Fruit fly (Drosophila melanogaster): ENCODE measurements around the gene RabGGTb.

The RabGGTb gene

DNA sequence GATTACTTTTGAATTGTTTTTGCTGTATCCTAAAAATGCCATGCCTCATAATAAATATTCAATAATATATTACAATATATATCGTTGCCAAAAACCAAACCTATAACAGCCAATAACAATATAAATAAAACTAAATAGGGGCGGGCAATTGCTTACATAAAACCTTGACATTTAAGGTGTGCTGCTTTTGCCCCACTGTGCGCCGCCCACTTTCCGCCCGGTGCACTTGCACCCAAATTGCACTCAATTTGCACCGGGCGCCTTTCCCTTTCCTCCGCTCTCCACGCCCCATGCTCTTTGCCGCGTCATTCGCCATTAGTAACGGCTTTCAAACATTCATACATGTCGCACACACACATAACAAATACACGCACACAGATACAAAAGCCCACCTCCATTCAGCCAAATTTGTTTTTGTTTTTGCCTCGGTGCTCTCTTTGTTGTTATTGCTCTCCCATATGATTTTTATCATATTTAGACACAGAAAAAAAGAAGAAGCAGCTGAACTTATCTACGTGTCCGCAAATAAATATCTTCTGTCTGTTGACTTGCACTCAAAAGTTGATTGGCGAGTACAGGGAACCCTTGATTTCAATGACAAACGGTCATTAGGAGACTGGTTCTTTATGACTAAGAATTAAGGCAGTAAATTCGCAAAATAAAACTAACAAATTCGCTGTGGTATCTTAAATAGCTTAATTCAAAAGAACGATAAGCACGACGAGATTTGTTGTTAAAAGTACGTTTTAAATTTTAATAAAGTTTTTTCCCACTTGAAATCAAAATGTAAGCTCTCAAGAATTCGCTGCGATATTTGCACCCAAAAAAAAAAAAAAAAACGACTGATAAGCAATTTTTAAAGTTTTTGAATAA, 20.8 kb upstream of the RabGGTb start (continued):
- TF ChIP-seq ash1 (GFP tag; optimal IDR thresholded peaks at IDR 0.05), result peak; percentile 20
- no peak for TF ChIP-seq H15 (GFP tag; IDR thresholded peaks at IDR 0.05)
- TF ChIP-seq CG4424 (GFP tag; optimal IDR thresholded peaks at IDR 0.05), result peak; percentile 17
- peak; percentile 43 for TF ChIP-seq scrt (GFP tag; optimal IDR thresholded peaks at IDR 0.05)
- peak; percentile 47; the same call in 1 of the 2 replicates for TF ChIP-seq Bgb (GFP tag; IDR thresholded peaks at IDR 0.05; ENCODE audit: partially characterized antibody)
- peak; percentile 18 for TF ChIP-seq CG12769 (tag; optimal IDR thresholded peaks at IDR 0.05)
- peak; percentile 14 for TF ChIP-seq CG7556 (GFP tag; optimal IDR thresholded peaks at IDR 0.05)
- peak; percentile 31 for TF ChIP-seq lilli (GFP tag; optimal IDR thresholded peaks at IDR 0.05)
- TF ChIP-seq grau (tag; optimal IDR thresholded peaks at IDR 0.05), result peak; percentile 81
- 0 out of 2 replicates have a peak, but pooled peaks have one; percentile 22 for TF ChIP-seq CG14441 (GFP tag; IDR thresholded peaks at IDR 0.05)
- peak; percentile 45 for TF ChIP-seq dmrt99B (tag; optimal IDR thresholded peaks at IDR 0.05)
- TF ChIP-seq Hr51 (GFP tag; optimal IDR thresholded peaks at IDR 0.05), result peak in 1 of 2 experiments; percentile 42
- TF ChIP-seq sens (GFP tag), result peak; percentile 70
- TF ChIP-seq CG11560 (tag; IDR thresholded peaks at IDR 0.05), result no peak
- no peak for TF ChIP-seq chm (GFP tag; IDR thresholded peaks at IDR 0.05)
- no peak for TF ChIP-seq nau (GFP tag; optimal IDR thresholded peaks at IDR 0.05)
- TF ChIP-seq pan (optimal IDR thresholded peaks at IDR 0.05), result no peak
- no peak for TF ChIP-seq pan (GFP tag; optimal IDR thresholded peaks at IDR 0.05 in 1 of 2, IDR thresholded peaks at IDR 0.05 in 1 of 2)
- no peak for TF ChIP-seq Scr (GFP tag; IDR thresholded peaks at IDR 0.05; ENCODE audit: partially characterized antibody)
- peak; percentile 2 for TF ChIP-seq gcm2 (GFP tag; optimal IDR thresholded peaks at IDR 0.05)
- TF ChIP-seq Dek (tag; optimal IDR thresholded peaks at IDR 0.05), result peak; percentile 11
- peak; percentile 85 for TF ChIP-seq cg (GFP tag; optimal IDR thresholded peaks at IDR 0.05)
- TF ChIP-seq HmgZ (tag; optimal IDR thresholded peaks at IDR 0.05), result no peak
- peak; percentile 2 for TF ChIP-seq CG10209 (GFP tag; optimal IDR thresholded peaks at IDR 0.05)
- TF ChIP-seq Oli (tag; optimal IDR thresholded peaks at IDR 0.05), result peak; percentile 33
- TF ChIP-seq CG6689 (GFP tag; IDR thresholded peaks at IDR 0.05), result 0 out of 2 replicates have a peak, but pooled peaks have one; percentile 23
- TF ChIP-seq Bteb2 (GFP tag; optimal IDR thresholded peaks at IDR 0.05), result no peak
- peak; percentile 85 for TF ChIP-seq grn (GFP tag; optimal IDR thresholded peaks at IDR 0.05)
- peak; percentile 83 for TF ChIP-seq Drgx (GFP tag; IDR thresholded peaks at IDR 0.05)
- TF ChIP-seq CG9727 (GFP tag; optimal IDR thresholded peaks at IDR 0.05), result peak; percentile 2
- TF ChIP-seq CkIIα-i1 (GFP tag; IDR thresholded peaks at IDR 0.05), result no peak
- 0 out of 2 replicates have a peak, but pooled peaks have one; percentile 30 for TF ChIP-seq CG4360 (GFP tag; IDR thresholded peaks at IDR 0.05)
- TF ChIP-seq E2f2 (GFP tag; IDR thresholded peaks at IDR 0.05), result no peak
- peak; percentile 48; the same call in 2 of the 3 replicates for TF ChIP-seq CG11695 (GFP tag; IDR thresholded peaks at IDR 0.05)
- peak; percentile 30 for TF ChIP-seq tap (tag; optimal IDR thresholded peaks at IDR 0.05)
- 0 out of 2 replicates have a peak, but pooled peaks have one; percentile 16 for TF ChIP-seq CG10321 (GFP tag; IDR thresholded peaks at IDR 0.05)
- peak; percentile 45 for TF ChIP-seq CG14014 (GFP tag; IDR thresholded peaks at IDR 0.05)
- TF ChIP-seq CG17912 (GFP tag; optimal IDR thresholded peaks at IDR 0.05), result peak; percentile 0
- TF ChIP-seq CG34376 (GFP tag; optimal IDR thresholded peaks at IDR 0.05), result peak; percentile 36
- TF ChIP-seq Mrtf (GFP tag; IDR thresholded peaks at IDR 0.05), result no peak
- TF ChIP-seq Ssrp (tag; optimal IDR thresholded peaks at IDR 0.05), result peak; percentile 55
- peak; percentile 13 for TF ChIP-seq unpg (GFP tag; optimal IDR thresholded peaks at IDR 0.05)
- TF ChIP-seq CG6254 (GFP tag; optimal IDR thresholded peaks at IDR 0.05), result peak; percentile 11
- TF ChIP-seq lmd (GFP tag; IDR thresholded peaks at IDR 0.05), result no peak
- TF ChIP-seq kah (GFP tag; optimal IDR thresholded peaks at IDR 0.05), result no peak
- peak; percentile 29; the same call in 1 of the 2 replicates for TF ChIP-seq Xrp1 (GFP tag; IDR thresholded peaks at IDR 0.05)
- TF ChIP-seq dysf (GFP tag; IDR thresholded peaks at IDR 0.05), result 0 out of 3 replicates have a peak, but pooled peaks have one; percentile 40
- TF ChIP-seq CG7839 (tag; optimal IDR thresholded peaks at IDR 0.05), result peak; percentile 17

Data from whole organism, embryonic.